Worm (Caenorhabditis elegans) whole organism, L3 larva: Measurements from ENCODE around the gene R166.2.
A peak's percentile ranks its signal among the peaks of the same experiment; 100 is the strongest.

Source experiments
- R02D3.7 ChIP-seq: fragments of 150-350 bp; optimal IDR thresholded peaks from 2 replicates; lab custom pipeline; 2014; ENCODE audit warnings: missing biosample characterization, missing genetic modification characterization
- ZK546.5 ChIP-seq: sonication (generic microtip); optimal IDR thresholded peaks from 2 replicates; lab custom pipeline; 2017; ENCODE audit warnings: missing biosample characterization, missing genetic modification characterization
- aly-2 ChIP-seq: fragments of 150-350 bp; optimal IDR thresholded peaks from 2 replicates; lab custom pipeline; 2014; ENCODE audit warnings: missing biosample characterization, missing genetic modification characterization
- ama-1 ChIP-seq: fragments of 150-350 bp; optimal IDR thresholded peaks from 2 replicates; lab custom pipeline; 2018
- ceh-16 ChIP-seq: sonication (generic microtip); optimal IDR thresholded peaks from 2 replicates; lab custom pipeline; 2017; ENCODE audit warnings: missing biosample characterization, missing genetic modification characterization
- ceh-28 ChIP-seq: fragments of 150-350 bp; optimal IDR thresholded peaks from 2 replicates; lab custom pipeline; 2014; ENCODE audit warnings: missing biosample characterization, missing genetic modification reagents, missing genetic modification characterization
- ceh-82 ChIP-seq: fragments of 150-350 bp; optimal IDR thresholded peaks from 2 replicates; lab custom pipeline; 2014; ENCODE audit warnings: missing biosample characterization, missing genetic modification characterization
- ceh-9 ChIP-seq: sonication (generic microtip); optimal IDR thresholded peaks from 2 replicates; lab custom pipeline; 2018; ENCODE audit warnings: missing biosample characterization, missing genetic modification characterization
- daf-12 ChIP-seq: fragments of 150-350 bp; optimal IDR thresholded peaks from 2 replicates; lab custom pipeline; 2014; ENCODE audit warnings: missing biosample characterization, missing genetic modification reagents, missing genetic modification characterization
- egl-27 ChIP-seq: sonication (generic microtip); optimal IDR thresholded peaks from 4 replicates; lab custom pipeline; 2017; ENCODE audit warnings: missing biosample characterization, missing genetic modification reagents, missing genetic modification characterization
- egl-5 ChIP-seq: fragments of 150-350 bp; optimal IDR thresholded peaks from 2 replicates; lab custom pipeline; 2017; ENCODE audit warnings: missing biosample characterization, missing genetic modification reagents, missing genetic modification characterization, inconsistent platforms
- elt-1 ChIP-seq: fragments of 150-350 bp; optimal IDR thresholded peaks from 2 replicates; lab custom pipeline; 2014; ENCODE audit warnings: missing biosample characterization, missing genetic modification characterization
- elt-2 ChIP-seq: sonication (generic microtip); optimal IDR thresholded peaks from 2 replicates; lab custom pipeline; 2016; ENCODE audit warnings: missing genetic modification reagents, mild to moderate bottlenecking, missing genetic modification characterization, missing compliant biosample characterization
- elt-3 ChIP-seq, 3 experiments: fragments of 150-350 bp in 1 of 3; sonication (generic microtip) in 2 of 3; optimal IDR thresholded peaks; 2 replicates in 2 of 3; 4 replicates in 1 of 3; lab custom pipeline; 2014 to 2017; ENCODE audit warnings: missing biosample characterization in 3 of 3, missing genetic modification characterization in 3 of 3
- eor-1 ChIP-seq, 2 experiments: fragments of 150-350 bp; optimal IDR thresholded peaks; 2 replicates each; lab custom pipeline; 2014 to 2018; ENCODE audit warnings: missing biosample characterization in 2 of 2, missing genetic modification characterization in 2 of 2
- fkh-10 ChIP-seq: sonication (generic microtip); optimal IDR thresholded peaks from 2 replicates; lab custom pipeline; 2017; ENCODE audit warnings: missing biosample characterization, missing genetic modification reagents, missing genetic modification characterization
- fkh-2 ChIP-seq: fragments of 150-350 bp; optimal IDR thresholded peaks from 2 replicates; lab custom pipeline; 2014; ENCODE audit warnings: missing biosample characterization, missing genetic modification reagents, missing genetic modification characterization
- fos-1 ChIP-seq: fragments of 150-350 bp; optimal IDR thresholded peaks from 2 replicates; lab custom pipeline; 2014; ENCODE audit warnings: missing biosample characterization, missing genetic modification characterization
- hmg-11 ChIP-seq: sonication (generic microtip); optimal IDR thresholded peaks from 2 replicates; lab custom pipeline; 2016; ENCODE audit warnings: missing genetic modification characterization, missing compliant biosample characterization
- jun-1 ChIP-seq: fragments of 150-350 bp; optimal IDR thresholded peaks from 2 replicates; lab custom pipeline; 2014; ENCODE audit warnings: missing biosample characterization, missing genetic modification reagents, missing genetic modification characterization
- lin-15B ChIP-seq: fragments of 150-350 bp; optimal IDR thresholded peaks from 2 replicates; lab custom pipeline; 2014; ENCODE audit warnings: missing biosample characterization, missing genetic modification characterization
- lin-39 ChIP-seq: fragments of 150-350 bp; optimal IDR thresholded peaks from 2 replicates; lab custom pipeline; 2018; ENCODE audit warnings: missing biosample characterization, missing genetic modification reagents, missing genetic modification characterization
- lsy-12 ChIP-seq: sonication (generic microtip); optimal IDR thresholded peaks from 2 replicates; lab custom pipeline; 2016; ENCODE audit warnings: mild to moderate bottlenecking, missing genetic modification characterization, missing compliant biosample characterization
- mdl-1 ChIP-seq: fragments of 150-350 bp; optimal IDR thresholded peaks from 2 replicates; lab custom pipeline; 2014; ENCODE audit warnings: missing biosample characterization, missing genetic modification characterization
- mml-1 ChIP-seq: fragments of 150-350 bp; sonication (generic microtip); optimal IDR thresholded peaks from 3 replicates; lab custom pipeline; 2014; ENCODE audit warnings: missing biosample characterization, missing genetic modification characterization
- nfya-1 ChIP-seq: sonication (generic microtip); optimal IDR thresholded peaks from 2 replicates; lab custom pipeline; 2017; ENCODE audit warnings: missing genetic modification characterization, mild to moderate bottlenecking, missing compliant biosample characterization, antibody characterized with exemption, moderate library complexity; ENCODE audit not compliant: insufficient read depth
- nhr-11 ChIP-seq: fragments of 150-350 bp; optimal IDR thresholded peaks from 2 replicates; lab custom pipeline; 2014; ENCODE audit warnings: missing biosample characterization, missing genetic modification characterization
- nhr-12 ChIP-seq: fragments of 150-350 bp; optimal IDR thresholded peaks from 2 replicates; lab custom pipeline; 2014; ENCODE audit warnings: missing biosample characterization, missing genetic modification characterization
- nhr-23 ChIP-seq: fragments of 150-350 bp; optimal IDR thresholded peaks from 2 replicates; lab custom pipeline; 2014; ENCODE audit warnings: missing biosample characterization, missing genetic modification reagents, missing genetic modification characterization
- nhr-237 ChIP-seq: fragments of 150-350 bp; optimal IDR thresholded peaks from 2 replicates; lab custom pipeline; 2014; ENCODE audit warnings: missing biosample characterization, missing genetic modification characterization
- nhr-25 ChIP-seq: sonication (generic microtip); optimal IDR thresholded peaks from 2 replicates; lab custom pipeline; 2017; ENCODE audit warnings: missing biosample characterization, missing genetic modification characterization
- nhr-28 ChIP-seq: fragments of 150-350 bp; optimal IDR thresholded peaks from 2 replicates; lab custom pipeline; 2014; ENCODE audit warnings: missing biosample characterization, missing genetic modification characterization
- nhr-43 ChIP-seq: sonication (generic microtip); optimal IDR thresholded peaks from 2 replicates; lab custom pipeline; 2016; ENCODE audit warnings: mild to moderate bottlenecking, missing genetic modification characterization, missing compliant biosample characterization; ENCODE audit not compliant: poor library complexity, severe bottlenecking
- nhr-67 ChIP-seq: fragments of 150-350 bp; optimal IDR thresholded peaks from 2 replicates; lab custom pipeline; 2014; ENCODE audit warnings: missing biosample characterization, missing genetic modification characterization
- nhr-76 ChIP-seq: fragments of 150-350 bp; sonication (generic microtip); optimal IDR thresholded peaks from 5 replicates; lab custom pipeline; 2014; ENCODE audit warnings: missing biosample characterization, missing genetic modification characterization
- nhr-77 ChIP-seq: fragments of 150-350 bp; optimal IDR thresholded peaks from 2 replicates; lab custom pipeline; 2014; ENCODE audit warnings: missing biosample characterization, missing genetic modification characterization
- pha-4 ChIP-seq: fragments of 150-350 bp; optimal IDR thresholded peaks from 2 replicates; lab custom pipeline; 2014; ENCODE audit warnings: missing biosample characterization, missing genetic modification reagents, missing genetic modification characterization
- pqm-1 ChIP-seq: fragments of 150-350 bp; optimal IDR thresholded peaks from 2 replicates; lab custom pipeline; 2017; ENCODE audit warnings: missing biosample characterization, missing genetic modification characterization, inconsistent platforms
- sea-2 ChIP-seq: fragments of 150-350 bp; sonication (generic microtip); optimal IDR thresholded peaks from 4 replicates; lab custom pipeline; 2014; ENCODE audit warnings: missing biosample characterization, missing genetic modification reagents, missing genetic modification characterization
- skn-1 ChIP-seq: fragments of 150-350 bp; optimal IDR thresholded peaks from 2 replicates; lab custom pipeline; 2014; ENCODE audit warnings: missing biosample characterization, missing genetic modification characterization
- snpc-4 ChIP-seq: fragments of 150-350 bp; optimal IDR thresholded peaks from 2 replicates; lab custom pipeline; 2014; ENCODE audit warnings: missing biosample characterization, missing genetic modification characterization
- tbx-2 ChIP-seq: sonication (generic microtip); optimal IDR thresholded peaks from 2 replicates; lab custom pipeline; 2016; ENCODE audit warnings: mild to moderate bottlenecking, missing genetic modification characterization, missing compliant biosample characterization
- unc-39 ChIP-seq: sonication (generic microtip); optimal IDR thresholded peaks from 4 replicates; lab custom pipeline; 2017; ENCODE audit warnings: missing biosample characterization, missing genetic modification characterization
- unc-62 ChIP-seq: fragments of 150-350 bp; sonication (generic microtip); optimal IDR thresholded peaks from 4 replicates; lab custom pipeline; 2014; ENCODE audit warnings: missing biosample characterization, missing genetic modification reagents, missing genetic modification characterization
- zag-1 ChIP-seq: fragments of 150-350 bp; optimal IDR thresholded peaks from 2 replicates; lab custom pipeline; 2014; ENCODE audit warnings: missing biosample characterization, missing genetic modification characterization
- ztf-11 ChIP-seq: fragments of 150-350 bp; optimal IDR thresholded peaks from 2 replicates; lab custom pipeline; 2014; ENCODE audit warnings: missing biosample characterization, missing genetic modification characterization
- ztf-4 ChIP-seq: fragments of 150-350 bp; optimal IDR thresholded peaks from 2 replicates; lab custom pipeline; 2014; ENCODE audit warnings: missing biosample characterization, missing genetic modification characterization

R166.2 gene

DNA sequence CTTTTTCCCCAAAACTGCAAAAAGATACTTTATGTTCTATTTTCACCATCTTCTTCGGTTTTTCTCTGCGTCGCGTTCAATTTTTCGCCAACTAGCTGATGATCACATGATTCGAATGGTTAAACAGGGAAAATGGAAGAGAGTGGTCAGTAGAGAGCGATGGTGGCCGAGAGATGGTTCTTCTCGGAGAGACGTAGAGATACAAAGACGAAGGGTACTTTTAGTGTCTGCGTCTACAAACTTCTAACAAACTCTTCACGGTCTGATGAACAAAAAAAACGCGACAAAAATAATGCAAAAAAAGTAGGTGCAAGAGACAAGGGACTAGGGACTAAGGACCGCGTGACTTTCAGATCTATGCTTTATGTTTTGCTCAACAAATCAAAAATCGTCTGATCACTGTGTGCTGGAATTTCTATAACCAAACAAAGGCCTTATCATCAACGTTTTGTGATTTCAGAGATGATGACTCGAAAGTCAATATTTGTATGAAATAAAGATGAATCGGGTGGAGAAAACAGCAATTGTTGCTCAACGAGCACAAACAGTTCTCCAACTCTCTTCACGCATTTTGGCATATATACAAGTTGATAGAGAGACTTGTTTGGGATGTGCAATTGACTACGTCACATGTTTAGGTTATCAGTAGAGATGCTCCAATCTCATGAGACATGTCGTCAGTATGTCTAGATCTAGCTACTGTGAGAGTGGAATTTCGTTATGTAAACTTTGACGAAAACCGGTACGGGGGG, 14.7 kb upstream of the R166.2 start:
- TF ChIP-seq sea-2: no peak
- no peak for TF ChIP-seq fos-1
- TF ChIP-seq ceh-82: peak; percentile 74
- peak; percentile 80 for TF ChIP-seq lin-39 (tag; lab: Kevin White, UChicago)
- peak; percentile 96 for TF ChIP-seq nhr-25
- no peak for TF ChIP-seq ceh-9 (tag; lab: Kevin White, UChicago)
- peak; percentile 98 for TF ChIP-seq jun-1 (tag; lab: Kevin White, UChicago)
- TF ChIP-seq egl-27 (tag; lab: Kevin White, UChicago): peak; percentile 72
- TF ChIP-seq mml-1 (tag; lab: Kevin White, UChicago): no peak
- peak; percentile 11 for TF ChIP-seq nhr-28 (tag; lab: Kevin White, UChicago)
- TF ChIP-seq eor-1 (tag; optimal IDR thresholded peaks at IDR 0.05; lab: Kevin White, UChicago): peak; percentile 29 to 80
- TF ChIP-seq nfya-1: peak; percentile 95
- TF ChIP-seq hmg-11 (tag; lab: Kevin White, UChicago): peak; percentile 87
- no peak for TF ChIP-seq unc-39
- peak; percentile 84 for TF ChIP-seq ztf-4
- peak; percentile 98 for TF ChIP-seq nhr-11 (tag; lab: Kevin White, UChicago)
- TF ChIP-seq nhr-237: no peak
- peak; percentile 48 for TF ChIP-seq nhr-77 (tag; lab: Kevin White, UChicago)
- peak; percentile 84 for TF ChIP-seq mdl-1
- TF ChIP-seq ceh-16 (tag; lab: Kevin White, UChicago): no peak
- no peak for TF ChIP-seq fkh-2 (tag; lab: Kevin White, UChicago)
- peak; percentile 79 for TF ChIP-seq unc-62
- TF ChIP-seq zag-1: peak; percentile 25
- TF ChIP-seq nhr-67 (tag; lab: Kevin White, UChicago): no peak
- TF ChIP-seq snpc-4: peak; percentile 83
- peak; percentile 95 for TF ChIP-seq ama-1 (lab: Kevin White, UChicago)
- TF ChIP-seq lin-15B (tag; lab: Kevin White, UChicago): peak; percentile 71
- TF ChIP-seq elt-1: peak; percentile 38
- TF ChIP-seq egl-5 (tag; lab: Kevin White, UChicago): peak; percentile 97
- TF ChIP-seq nhr-12 (tag; lab: Kevin White, UChicago): no peak
- peak; percentile 57 for TF ChIP-seq nhr-76 (tag; lab: Kevin White, UChicago)
- TF ChIP-seq nhr-43: peak; percentile 90
- peak; percentile 99 for TF ChIP-seq nhr-23 (tag; lab: Kevin White, UChicago)
- TF ChIP-seq fkh-10 (GFP tag; lab: Kevin White, UChicago): peak; percentile 95
- TF ChIP-seq tbx-2: peak; percentile 84
- TF ChIP-seq skn-1 (tag; lab: Kevin White, UChicago): peak; percentile 62
- peak; percentile 49 for TF ChIP-seq pqm-1 (tag; lab: Kevin White, UChicago)
- TF ChIP-seq ztf-11 (tag; lab: Kevin White, UChicago): no peak
- TF ChIP-seq aly-2 (tag; lab: Kevin White, UChicago): peak; percentile 20
- peak; percentile 78 for TF ChIP-seq lsy-12
- peak; percentile 98 for TF ChIP-seq pha-4 (tag; lab: Kevin White, UChicago)
- TF ChIP-seq R02D3.7 (tag; lab: Kevin White, UChicago): peak; percentile 75
- TF ChIP-seq elt-2 (tag; lab: Kevin White, UChicago): peak; percentile 56
- no peak for TF ChIP-seq ZK546.5 (tag; lab: Kevin White, UChicago)
- peak; percentile 86 for TF ChIP-seq ceh-28 (tag; lab: Kevin White, UChicago)
- peak; percentile 13 for TF ChIP-seq daf-12 (tag; lab: Kevin White, UChicago)
- peak in 2 of 3 experiments; percentile 19 to 48 for TF ChIP-seq elt-3 (tag; optimal IDR thresholded peaks at IDR 0.05; lab: Kevin White, UChicago)
